Fruit fly (Drosophila melanogaster): ENCODE results near the gene CG15764.

DNA sequence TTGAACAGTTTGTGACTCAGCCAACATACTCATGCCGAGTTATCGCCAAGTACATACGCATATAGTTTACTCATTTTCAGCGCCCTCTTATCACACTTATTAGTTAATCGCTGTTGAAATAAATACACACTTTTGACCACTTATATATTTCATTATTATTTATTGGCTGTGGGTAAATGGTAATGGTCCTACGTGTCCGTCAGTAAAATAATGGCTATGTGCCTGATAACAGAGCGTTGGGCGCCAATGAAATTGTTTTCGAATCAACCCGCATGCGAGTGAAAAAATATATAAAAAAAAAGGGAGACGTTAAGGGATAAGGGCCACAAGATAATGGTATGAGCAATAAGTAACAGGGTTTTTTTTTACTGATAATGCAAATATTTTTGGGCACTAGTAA lies 24.3 kb downstream of the CG15764 start:
- TF ChIP-seq EcR (GFP tag; optimal IDR thresholded peaks at IDR 0.05) (no peak), usp (GFP tag; optimal IDR thresholded peaks at IDR 0.05) (no peak), CG8478 (optimal IDR thresholded peaks at IDR 0.05) (no peak), psq (optimal IDR thresholded peaks at IDR 0.05) (no peak), Dll (optimal IDR thresholded peaks at IDR 0.05) (no peak), pan (optimal IDR thresholded peaks at IDR 0.05) (no peak)
